Fruit fly (Drosophila melanogaster) whole organism: ENCODE measurements around the gene Lrp4.

Source experiments
- EcR ChIP-seq, 2 experiments: fragments of >200 bp; optimal IDR thresholded peaks; 2 replicates each; lab custom pipeline; 2017; ENCODE audit warnings: missing biosample characterization in 2 of 2, missing genetic modification characterization in 2 of 2, missing genetic modification reagents in 2 of 2
- pan ChIP-seq: fragments of >200 bp; optimal IDR thresholded peaks from 2 replicates; lab custom pipeline; 2017
- psq ChIP-seq: fragments of >200 bp; optimal IDR thresholded peaks from 2 replicates; lab custom pipeline; 2017
- usp ChIP-seq: fragments of >200 bp; optimal IDR thresholded peaks from 2 replicates; lab custom pipeline; 2017; ENCODE audit warnings: missing biosample characterization, missing genetic modification characterization, mixed read lengths

DNA sequence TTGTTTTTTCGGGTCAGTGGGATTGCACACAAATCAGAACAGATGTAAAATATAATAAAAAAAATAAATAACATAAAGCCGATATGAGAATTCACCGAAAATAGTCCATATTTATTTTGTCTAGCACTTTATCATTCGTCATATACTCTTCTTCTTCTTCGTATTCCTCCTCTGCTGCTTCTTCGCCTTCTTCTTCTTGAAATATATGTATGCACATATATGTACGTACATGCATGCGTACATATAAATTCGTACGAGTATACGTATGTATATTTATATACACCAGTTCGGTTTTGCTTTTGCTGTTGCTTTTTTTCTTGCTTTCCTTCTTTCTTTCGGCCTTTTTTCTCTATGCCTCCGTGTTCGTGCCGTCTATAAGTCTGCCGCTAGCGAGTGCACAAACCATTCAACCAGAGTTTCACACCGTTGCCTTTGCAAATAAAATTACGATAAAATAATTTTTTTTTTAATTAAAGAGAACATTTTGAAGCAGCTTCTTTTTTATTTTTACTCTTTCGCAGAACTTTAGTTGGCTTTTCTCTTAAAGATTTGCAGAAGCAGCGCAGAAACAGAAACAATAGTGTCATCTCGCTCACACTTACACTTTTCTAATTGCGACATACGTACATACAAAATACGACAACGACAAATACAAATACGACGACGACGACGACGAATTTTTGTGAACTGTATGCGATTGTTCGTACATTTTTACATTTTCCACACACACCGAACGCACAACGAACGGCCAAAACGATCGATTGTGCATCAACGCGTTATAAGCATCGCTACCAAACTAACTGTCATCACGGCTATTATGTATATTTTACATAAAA, 24.0 kb upstream of the Lrp4 start:
- TF ChIP-seq usp (no peak), pan (lab: Kevin White, UChicago) (no peak), EcR (GFP tag; optimal IDR thresholded peaks at IDR 0.05; lab: Kevin White, UChicago) (no peak), psq (no peak)
